Fruit fly (Drosophila melanogaster) whole organism: Measurements from ENCODE around the gene Hydr2.

ENCODE experiments used
- CG8478 ChIP-seq: fragments of >200 bp; optimal IDR thresholded peaks from 2 replicates; lab custom pipeline; 2018; ENCODE audit warnings: inconsistent platforms
- pan ChIP-seq: fragments of >200 bp; optimal IDR thresholded peaks from 2 replicates; lab custom pipeline; 2017
- psq ChIP-seq: fragments of >200 bp; optimal IDR thresholded peaks from 2 replicates; lab custom pipeline; 2017
- usp ChIP-seq: fragments of >200 bp; optimal IDR thresholded peaks from 2 replicates; lab custom pipeline; 2017; ENCODE audit warnings: missing biosample characterization, missing genetic modification characterization, mixed read lengths

DNA sequence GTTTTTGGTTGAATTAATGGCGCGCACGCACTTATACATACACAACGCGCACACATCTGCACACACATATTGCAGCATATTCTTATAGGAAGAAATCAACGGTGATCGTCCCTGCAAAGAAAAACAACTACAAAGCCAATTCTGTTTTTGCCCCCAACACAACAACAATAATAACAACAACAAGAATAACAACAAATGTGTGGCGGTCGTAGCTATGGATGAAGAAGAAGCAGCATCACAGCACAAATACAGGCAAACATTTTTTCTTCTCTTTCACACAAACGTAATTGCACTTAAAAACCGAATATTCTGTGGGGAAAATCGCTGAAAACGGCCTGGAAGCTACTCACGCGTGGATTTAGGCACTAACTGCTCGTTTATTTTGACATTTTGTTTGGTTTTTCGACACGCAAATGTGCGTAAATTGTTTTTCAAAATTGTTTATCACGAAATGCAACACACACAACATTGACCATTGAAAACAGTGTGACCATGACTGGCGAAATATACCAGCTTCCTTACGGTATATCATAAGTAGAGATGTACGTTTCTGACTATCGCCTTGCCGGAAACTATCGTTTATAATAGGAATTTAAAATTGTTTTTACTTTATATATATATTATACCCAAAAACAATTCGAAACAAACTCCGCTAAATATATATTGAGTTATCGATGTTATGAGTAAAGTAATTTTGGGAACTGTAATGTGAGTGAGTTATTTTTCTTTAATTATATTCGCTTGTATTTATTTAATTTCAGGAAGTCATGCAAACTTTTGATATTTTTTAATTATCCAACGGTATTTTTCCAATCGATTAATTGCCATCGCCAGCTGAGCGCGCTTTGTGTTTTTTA is 4.1 kb upstream of the Hydr2 start, which contains the start of the genes Mad and gkt:
- TF ChIP-seq psq (lab: Kevin White, UChicago) = no peak
- no peak for TF ChIP-seq pan (lab: Kevin White, UChicago)
- TF ChIP-seq usp (GFP tag; lab: Kevin White, UChicago) = no peak
- no peak for TF ChIP-seq CG8478 (lab: Kevin White, UChicago)
